Fruit fly (Drosophila melanogaster) whole organism, embryonic: Measurements from ENCODE around the gene Oatp26F.

Experiments used
- Adf1 ChIP-seq: fragments of 200-800 bp; sonication (Bioruptor generic); IDR thresholded peaks from 2 replicates; pipeline ENCODE4 v1.3.6; 2022; ENCODE audit warnings: missing biosample characterization, missing genetic modification characterization
- Atf3 ChIP-seq: fragments of 200-800 bp; sonication (Bioruptor generic); optimal IDR thresholded peaks from 3 replicates; lab custom pipeline; 2016; ENCODE audit warnings: missing biosample characterization, missing genetic modification characterization
- Blimp-1 ChIP-seq: fragments of 200-800 bp; sonication (Bioruptor generic); optimal IDR thresholded peaks from 3 replicates; lab custom pipeline; 2018; ENCODE audit warnings: missing biosample characterization, missing genetic modification characterization, mild to moderate bottlenecking, moderate library complexity, missing genetic modification reagents
- CG10543 ChIP-seq: fragments of 200-800 bp; sonication (Bioruptor generic); optimal IDR thresholded peaks from 3 replicates; lab custom pipeline; 2017; ENCODE audit warnings: missing biosample characterization, mild to moderate bottlenecking, missing genetic modification characterization, moderate library complexity
- CG10654 ChIP-seq: fragments of 200-800 bp; sonication (Bioruptor generic); optimal IDR thresholded peaks from 2 replicates; lab custom pipeline; 2016; ENCODE audit warnings: missing biosample characterization, missing genetic modification characterization
- CG12155 ChIP-seq: fragments of 200-800 bp; sonication (Bioruptor generic); optimal IDR thresholded peaks from 3 replicates; lab custom pipeline; 2016; ENCODE audit warnings: missing biosample characterization, missing genetic modification characterization
- CG14710 ChIP-seq: fragments of 200-800 bp; sonication (Bioruptor generic); optimal IDR thresholded peaks from 3 replicates; lab custom pipeline; 2019; ENCODE audit warnings: missing biosample characterization, mild to moderate bottlenecking, missing genetic modification characterization, moderate library complexity
- CG14860 ChIP-seq: fragments of 200-800 bp; sonication (Bioruptor generic); IDR thresholded peaks from 3 replicates; pipeline ENCODE4 v1.3.6; 2022; ENCODE audit warnings: missing biosample characterization, missing genetic modification characterization; ENCODE audit not compliant: partially characterized antibody
- CG15479 ChIP-seq: fragments of 200-800 bp; sonication (Bioruptor generic); optimal IDR thresholded peaks from 3 replicates; lab custom pipeline; 2019; ENCODE audit warnings: missing biosample characterization, mild to moderate bottlenecking, missing genetic modification characterization, moderate library complexity
- CG16813 ChIP-seq: fragments of 200-800 bp; sonication (Bioruptor generic); IDR thresholded peaks from 3 replicates; pipeline ENCODE4 v1.3.6; 2022; ENCODE audit warnings: missing biosample characterization, missing genetic modification characterization; ENCODE audit not compliant: partially characterized antibody
- CG17359 ChIP-seq: fragments of 200-800 bp; sonication (Bioruptor generic); optimal IDR thresholded peaks from 3 replicates; lab custom pipeline; 2018; ENCODE audit warnings: missing biosample characterization, mild to moderate bottlenecking, missing genetic modification characterization, moderate library complexity
- CG1792 ChIP-seq: fragments of 200-800 bp; sonication (Bioruptor generic); optimal IDR thresholded peaks from 2 replicates; lab custom pipeline; 2016; ENCODE audit warnings: missing biosample characterization, missing genetic modification characterization
- CG18599 ChIP-seq: fragments of 200-800 bp; sonication (Bioruptor generic); optimal IDR thresholded peaks from 3 replicates; lab custom pipeline; 2017; ENCODE audit warnings: missing biosample characterization, missing genetic modification characterization, mild to moderate bottlenecking, moderate library complexity, missing genetic modification reagents
- CG2129 ChIP-seq: fragments of 200-800 bp; sonication (Bioruptor generic); IDR thresholded peaks from 2 replicates; pipeline ENCODE4 v1.3.6; 2022; ENCODE audit warnings: missing biosample characterization, missing genetic modification characterization; ENCODE audit not compliant: partially characterized antibody
- CG32772 ChIP-seq: fragments of 200-800 bp; sonication (Bioruptor generic); IDR thresholded peaks from 2 replicates; pipeline ENCODE4 v1.3.6; 2022; ENCODE audit warnings: missing biosample characterization, missing genetic modification characterization
- CG3281 ChIP-seq: fragments of 200-800 bp; sonication (Bioruptor generic); optimal IDR thresholded peaks from 3 replicates; lab custom pipeline; 2017; ENCODE audit warnings: missing biosample characterization, mild to moderate bottlenecking, missing genetic modification characterization
- CG34422 ChIP-seq: fragments of 200-800 bp; sonication (Bioruptor generic); IDR thresholded peaks from 3 replicates; pipeline ENCODE4 v1.3.6; 2022; ENCODE audit warnings: missing biosample characterization, missing genetic modification characterization
- CG3995 ChIP-seq: fragments of 200-800 bp; sonication (Bioruptor generic); optimal IDR thresholded peaks from 3 replicates; lab custom pipeline; 2016; ENCODE audit warnings: missing biosample characterization, missing genetic modification characterization
- CG4360 ChIP-seq: fragments of 200-800 bp; sonication (Bioruptor generic); IDR thresholded peaks from 2 replicates; pipeline ENCODE4 v1.3.6; 2022; ENCODE audit warnings: missing biosample characterization, missing genetic modification characterization
- CG7786 ChIP-seq: fragments of 200-800 bp; sonication (Bioruptor generic); optimal IDR thresholded peaks from 2 replicates; lab custom pipeline; 2016; ENCODE audit warnings: missing biosample characterization, missing genetic modification characterization
- CG9437 ChIP-seq: fragments of 200-800 bp; sonication (Bioruptor generic); optimal IDR thresholded peaks from 2 replicates; lab custom pipeline; 2018; ENCODE audit warnings: missing biosample characterization, mild to moderate bottlenecking, missing genetic modification characterization
- Doc3 ChIP-seq: fragments of 200-800 bp; sonication (Bioruptor generic); IDR thresholded peaks from 3 replicates; pipeline ENCODE4 v1.3.6; 2022; ENCODE audit warnings: missing biosample characterization, missing genetic modification characterization; ENCODE audit not compliant: partially characterized antibody
- H2.0 ChIP-seq: fragments of 200-800 bp; sonication (Bioruptor generic); IDR thresholded peaks from 2 replicates; pipeline ENCODE4 v1.3.6; 2022; ENCODE audit warnings: missing biosample characterization, missing genetic modification characterization
- Hr51 ChIP-seq, 2 experiments: fragments of 200-800 bp; sonication (Bioruptor generic); optimal IDR thresholded peaks; 2 replicates in 1 of 2; 3 replicates in 1 of 2; lab custom pipeline; 2016 to 2018; ENCODE audit warnings: missing biosample characterization in 2 of 2, missing genetic modification characterization in 2 of 2, mild to moderate bottlenecking in 1 of 2, moderate library complexity in 1 of 2
- MBD-R2 ChIP-seq: fragments of 200-800 bp; sonication (Bioruptor generic); IDR thresholded peaks from 2 replicates; pipeline ENCODE4 v1.3.6; 2022; ENCODE audit warnings: missing biosample characterization, missing genetic modification characterization
- Med ChIP-seq: fragments of 200-800 bp; sonication (Bioruptor generic); peaks from one replicate; lab custom pipeline; 2016; ENCODE audit warnings: missing biosample characterization, missing genetic modification characterization, mild to moderate bottlenecking, inconsistent platforms, moderate library complexity
- NC2β ChIP-seq: fragments of 200-800 bp; sonication (Bioruptor generic); optimal IDR thresholded peaks from 2 replicates; lab custom pipeline; 2016; ENCODE audit warnings: missing biosample characterization, missing genetic modification characterization
- NFAT ChIP-seq: fragments of 200-800 bp; sonication (Bioruptor generic); IDR thresholded peaks from 2 replicates; pipeline ENCODE4 v1.3.6; 2022; ENCODE audit warnings: missing biosample characterization, missing genetic modification characterization
- Scr ChIP-seq: fragments of 200-800 bp; sonication (Bioruptor generic); IDR thresholded peaks from 2 replicates; pipeline ENCODE4 v1.3.6; 2022; ENCODE audit warnings: missing biosample characterization, missing genetic modification characterization; ENCODE audit not compliant: partially characterized antibody
- btn ChIP-seq: fragments of 200-800 bp; sonication (Bioruptor generic); optimal IDR thresholded peaks from 2 replicates; lab custom pipeline; 2016; ENCODE audit warnings: missing biosample characterization, missing genetic modification characterization
- crc ChIP-seq: fragments of 200-800 bp; sonication (Bioruptor generic); optimal IDR thresholded peaks from 2 replicates; lab custom pipeline; 2016; ENCODE audit warnings: missing biosample characterization, missing genetic modification characterization
- crp ChIP-seq, 2 experiments: fragments of 200-800 bp; sonication (Bioruptor generic); optimal IDR thresholded peaks; 2 replicates in 1 of 2; 3 replicates in 1 of 2; lab custom pipeline; 2017; ENCODE audit warnings: missing biosample characterization in 2 of 2, missing genetic modification characterization in 2 of 2, mild to moderate bottlenecking in 1 of 2, moderate library complexity in 1 of 2
- dpn ChIP-seq, 2 experiments: fragments of 200-800 bp; sonication (Bioruptor generic); optimal IDR thresholded peaks; 3 replicates each; lab custom pipeline; 2016; ENCODE audit warnings: missing biosample characterization in 2 of 2, missing genetic modification characterization in 2 of 2
- hbn ChIP-seq: fragments of 200-800 bp; sonication (Bioruptor generic); IDR thresholded peaks from 2 replicates; pipeline ENCODE4 v1.3.6; 2022; ENCODE audit warnings: missing biosample characterization, missing genetic modification characterization; ENCODE audit not compliant: partially characterized antibody
- hkb ChIP-seq, 2 experiments: fragments of 200-800 bp in 1 of 2; fragments of >200 bp in 1 of 2; sonication (Bioruptor generic) in 1 of 2; IDR thresholded peaks in 1 of 2; optimal IDR thresholded peaks in 1 of 2; 2 replicates each; pipeline versions ENCODE4 v1.3.6 to Lab custom; 2017 to 2022; ENCODE audit warnings: missing biosample characterization in 1 of 2, missing genetic modification characterization in 1 of 2
- inv ChIP-seq: fragments of 200-800 bp; sonication (Bioruptor generic); IDR thresholded peaks from 2 replicates; pipeline ENCODE4 v1.3.6; 2022; ENCODE audit warnings: missing biosample characterization, missing genetic modification characterization; ENCODE audit not compliant: partially characterized antibody
- oc ChIP-seq: fragments of 200-800 bp; sonication (Bioruptor generic); optimal IDR thresholded peaks from 2 replicates; lab custom pipeline; 2018; ENCODE audit warnings: missing biosample characterization, mild to moderate bottlenecking, missing genetic modification characterization, moderate library complexity
- pfk ChIP-seq: fragments of 200-800 bp; sonication (Bioruptor generic); optimal IDR thresholded peaks from 2 replicates; lab custom pipeline; 2018; ENCODE audit warnings: missing biosample characterization, mild to moderate bottlenecking, missing genetic modification characterization, moderate library complexity
- pros ChIP-seq: fragments of 200-800 bp; sonication (Bioruptor generic); optimal IDR thresholded peaks from 3 replicates; lab custom pipeline; 2019; ENCODE audit warnings: missing biosample characterization, mild to moderate bottlenecking, missing genetic modification characterization, moderate library complexity
- pzg ChIP-seq: fragments of 200-800 bp; sonication (Bioruptor generic); optimal IDR thresholded peaks from 3 replicates; lab custom pipeline; 2018; ENCODE audit warnings: missing biosample characterization, mild to moderate bottlenecking, missing genetic modification characterization, moderate library complexity
- row ChIP-seq: fragments of 200-800 bp; sonication (Bioruptor generic); IDR thresholded peaks from 3 replicates; pipeline ENCODE4 v1.3.6; 2022; ENCODE audit warnings: missing biosample characterization, missing genetic modification characterization
- sd ChIP-seq: fragments of 200-800 bp; sonication (Bioruptor generic); optimal IDR thresholded peaks from 3 replicates; lab custom pipeline; 2018; ENCODE audit warnings: missing biosample characterization, mild to moderate bottlenecking, missing genetic modification characterization, moderate library complexity
- sens-2 ChIP-seq: fragments of 200-800 bp; sonication (Bioruptor generic); IDR thresholded peaks from 2 replicates; pipeline ENCODE4 v1.3.6; 2022; ENCODE audit warnings: missing biosample characterization, missing genetic modification characterization
- tll ChIP-seq, 2 experiments: fragments of 200-800 bp in 1 of 2; fragments of >200 bp in 1 of 2; sonication (Bioruptor generic) in 1 of 2; optimal IDR thresholded peaks; 2 replicates each; lab custom pipeline; 2017 to 2019; ENCODE audit warnings: missing biosample characterization in 2 of 2, missing genetic modification characterization in 2 of 2, mild to moderate bottlenecking in 1 of 2, moderate library complexity in 1 of 2
- tna ChIP-seq: fragments of 200-800 bp; sonication (Bioruptor generic); IDR thresholded peaks from 2 replicates; pipeline ENCODE4 v1.3.6; 2022; ENCODE audit warnings: missing biosample characterization, missing genetic modification characterization; ENCODE audit not compliant: partially characterized antibody
- toy ChIP-seq: fragments of 200-800 bp; sonication (Bioruptor generic); IDR thresholded peaks from 2 replicates; pipeline ENCODE4 v1.3.6; 2022; ENCODE audit warnings: missing biosample characterization, missing genetic modification characterization
- vnd ChIP-seq: fragments of 200-800 bp; sonication (Bioruptor generic); IDR thresholded peaks from 3 replicates; pipeline ENCODE4 v1.3.6; 2022; ENCODE audit warnings: missing biosample characterization, missing genetic modification characterization; ENCODE audit not compliant: partially characterized antibody
- wek ChIP-seq: fragments of 200-800 bp; sonication (Bioruptor generic); optimal IDR thresholded peaks from 3 replicates; lab custom pipeline; 2018; ENCODE audit warnings: missing biosample characterization, mild to moderate bottlenecking, missing genetic modification characterization, moderate library complexity

Gene Oatp26F

dm6 chr2L:6656264-6656676, 24.1 kb upstream of the Oatp26F start, which contains the start of gene CG31633 (continued):
- TF ChIP-seq vnd (GFP tag; lab: Robert Waterston, UW) (peak; percentile 77), tll (GFP tag; optimal IDR thresholded peaks at IDR 0.05; lab: Kevin White, UChicago) (no peak), CG4360 (no peak), tna (peak; percentile 95), sens-2 (GFP tag; lab: Robert Waterston, UW) (no peak), CG1792 (GFP tag; lab: Kevin White, UChicago) (no peak), pzg (peak; percentile 10), Atf3 (GFP tag; lab: Kevin White, UChicago) (no peak), CG18599 (GFP tag; lab: Kevin White, UChicago) (no peak), Scr (peak; percentile 75), CG10654 (GFP tag; lab: Kevin White, UChicago) (no peak), CG9437 (no peak), CG3281 (GFP tag; lab: Kevin White, UChicago) (no peak), Adf1 (no peak), CG10543 (no peak), CG3995 (GFP tag; lab: Kevin White, UChicago) (no peak), CG34422 (GFP tag; lab: Robert Waterston, UW) (no peak), hbn (GFP tag; lab: Robert Waterston, UW) (peak; percentile 56; the same call in 1 of the 2 replicates), MBD-R2 (GFP tag; lab: Robert Waterston, UW) (peak; percentile 54; the same call in 1 of the 2 replicates), crp (GFP tag; optimal IDR thresholded peaks at IDR 0.05; lab: Kevin White, UChicago) (peak in 1 of 2 experiments; percentile 79), btn (GFP tag; lab: Kevin White, UChicago) (no peak), NC2β (GFP tag; lab: Kevin White, UChicago) (no peak), wek (GFP tag; lab: Kevin White, UChicago) (no peak), CG14710 (tag; lab: Kevin White, UChicago) (no peak), CG32772 (GFP tag; lab: Robert Waterston, UW) (no peak), inv (GFP tag; lab: Robert Waterston, UW) (peak; percentile 40; the same call in 1 of the 2 replicates), CG17359 (no peak), pros (GFP tag; lab: Kevin White, UChicago) (no peak), CG2129 (GFP tag; lab: Robert Waterston, UW) (no peak), dpn (GFP tag; optimal IDR thresholded peaks at IDR 0.05; lab: Kevin White, UChicago) (no peak), H2.0 (no peak), Blimp-1 (GFP tag; lab: Kevin White, UChicago) (no peak), CG7786 (GFP tag; lab: Kevin White, UChicago) (no peak), CG15479 (GFP tag; lab: Kevin White, UChicago) (no peak), pfk (peak; percentile 96), Med (GFP tag; lab: Kevin White, UChicago) (peak; percentile 55), crc (GFP tag; lab: Kevin White, UChicago) (no peak), Hr51 (GFP tag; optimal IDR thresholded peaks at IDR 0.05; lab: Kevin White, UChicago) (no peak), NFAT (GFP tag; lab: Robert Waterston, UW) (no peak), toy (no peak), CG12155 (GFP tag; lab: Kevin White, UChicago) (no peak), row (GFP tag; lab: Robert Waterston, UW) (0 out of 3 replicates have a peak, but pooled peaks have one; percentile 15), Doc3 (peak; percentile 60; the same call in 1 of the 3 replicates), CG14860 (GFP tag; lab: Robert Waterston, UW) (peak; percentile 85), hkb (optimal IDR thresholded peaks at IDR 0.05; lab: Kevin White, UChicago) (no peak), hkb (GFP tag; IDR thresholded peaks at IDR 0.05; lab: Robert Waterston, UW) (no peak), CG16813 (GFP tag; lab: Robert Waterston, UW) (peak; percentile 70), oc (no peak), sd (tag; lab: Kevin White, UChicago) (peak; percentile 89)
